Worm (Caenorhabditis elegans) whole organism, L2 larva: ENCODE data around the gene wrt-3.

Source experiments
- C34F6.9 ChIP-seq: fragments of 150-350 bp; optimal IDR thresholded peaks from 2 replicates; lab custom pipeline; 2014; ENCODE audit warnings: missing biosample characterization, missing genetic modification characterization
- nhr-77 ChIP-seq: fragments of 150-350 bp; optimal IDR thresholded peaks from 2 replicates; lab custom pipeline; 2014; ENCODE audit warnings: missing biosample characterization, missing genetic modification characterization
- skn-1 ChIP-seq: sonication (generic microtip); optimal IDR thresholded peaks from 2 replicates; lab custom pipeline; 2017; ENCODE audit warnings: missing biosample characterization, missing genetic modification characterization
- unc-62 ChIP-seq: fragments of 150-350 bp; optimal IDR thresholded peaks from 2 replicates; lab custom pipeline; 2014; ENCODE audit warnings: missing biosample characterization, missing genetic modification reagents, missing genetic modification characterization
- ztf-11 ChIP-seq: sonication (generic microtip); optimal IDR thresholded peaks from 2 replicates; lab custom pipeline; 2017; ENCODE audit warnings: missing biosample characterization, missing genetic modification characterization

DNA sequence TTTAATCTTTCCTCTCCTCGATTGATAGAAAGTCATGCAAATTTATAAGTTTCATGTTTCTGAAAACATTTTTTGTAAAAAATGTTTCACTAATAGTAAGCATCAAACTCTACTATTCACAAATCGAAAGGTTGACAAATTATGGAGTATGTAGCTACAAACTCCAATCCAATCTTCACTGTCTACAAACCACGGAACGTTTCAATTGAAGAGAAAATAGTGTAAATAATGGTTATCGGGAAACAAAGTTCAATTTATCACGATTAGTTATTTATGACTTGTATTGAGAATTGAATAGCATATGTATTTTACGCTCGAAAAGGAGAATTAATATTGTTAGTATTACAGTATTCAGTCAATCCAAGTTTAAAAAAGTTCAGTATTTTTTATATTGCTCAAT is 22.4 kb upstream of the wrt-3 start:
- TF ChIP-seq nhr-77 (tag; lab: Kevin White, UChicago) (no peak), C34F6.9 (no peak), ztf-11 (no peak), unc-62 (GFP tag; lab: Kevin White, UChicago) (no peak), skn-1 (tag; lab: Kevin White, UChicago) (no peak)
